Fruit fly (Drosophila melanogaster): ENCODE measurements around the gene CG34175.

CG34175 gene

DNA sequence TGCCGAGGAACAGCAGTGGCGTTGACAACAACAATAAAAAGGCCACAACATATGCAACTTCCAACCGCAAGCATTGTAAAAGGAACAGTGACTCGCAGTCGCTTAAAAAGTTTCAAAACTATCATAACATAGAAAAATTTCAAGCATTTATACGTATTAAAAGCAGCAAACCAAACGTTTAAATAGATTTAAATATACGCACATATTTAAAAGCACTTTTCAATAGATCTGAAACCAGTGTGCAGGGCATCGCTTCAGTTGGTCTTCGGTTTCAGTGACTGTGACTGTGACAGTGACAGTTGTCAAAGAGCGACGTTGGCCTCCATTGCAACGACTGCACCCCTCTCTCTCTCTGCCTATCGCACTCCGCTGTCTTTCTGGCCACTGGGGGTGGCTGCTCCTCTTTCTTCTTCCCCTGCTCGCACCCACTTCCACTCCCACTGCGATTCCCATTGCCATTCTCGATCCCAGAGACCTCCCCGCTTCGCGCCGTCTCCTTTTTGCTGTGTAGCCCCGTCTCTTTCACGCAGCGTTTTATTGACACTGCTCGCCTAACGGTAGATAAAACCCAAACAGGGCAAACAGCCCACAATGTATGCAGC, 49.6 kb upstream of the CG34175 start:
- peak; percentile 44; the same call in 2 of the 3 replicates for TF ChIP-seq vnd (GFP tag; IDR thresholded peaks at IDR 0.05; ENCODE audit: partially characterized antibody)
- TF ChIP-seq Elba2 (GFP tag; optimal IDR thresholded peaks at IDR 0.05) = no peak
- TF ChIP-seq CG34422 (GFP tag; IDR thresholded peaks at IDR 0.05) = peak; percentile 92
- TF ChIP-seq Oaz (GFP tag; IDR thresholded peaks at IDR 0.05) = peak; percentile 54; the same call in 1 of the 2 replicates
- no peak for TF ChIP-seq CG14965 (GFP tag; optimal IDR thresholded peaks at IDR 0.05; ENCODE audit: borderline replicate concordance)
- 0 out of 2 replicates have a peak, but pooled peaks have one; percentile 13 for TF ChIP-seq CG31224 (GFP tag; IDR thresholded peaks at IDR 0.05)
- TF ChIP-seq ATbp (GFP tag; optimal IDR thresholded peaks at IDR 0.05) = peak; percentile 92
- TF ChIP-seq CG10462 (GFP tag; optimal IDR thresholded peaks at IDR 0.05) = peak; percentile 46
- TF ChIP-seq Dip3 (GFP tag; optimal IDR thresholded peaks at IDR 0.05) = peak; percentile 6
- TF ChIP-seq pb (GFP tag; optimal IDR thresholded peaks at IDR 0.05) = peak; percentile 30
- TF ChIP-seq CG8765 (GFP tag; IDR thresholded peaks at IDR 0.05) = no peak; the same call in 1 of the 2 replicates
- TF ChIP-seq CG17186 (GFP tag; optimal IDR thresholded peaks at IDR 0.05) = peak; percentile 80
- no peak for TF ChIP-seq NK7.1 (GFP tag; optimal IDR thresholded peaks at IDR 0.05)
- TF ChIP-seq CG12236 (GFP tag; optimal IDR thresholded peaks at IDR 0.05) = peak; percentile 42
- TF ChIP-seq CG10147 (GFP tag; optimal IDR thresholded peaks at IDR 0.05) = peak; percentile 1
- TF ChIP-seq Bgb (GFP tag; IDR thresholded peaks at IDR 0.05; ENCODE audit: partially characterized antibody) = peak; percentile 39; the same call in 1 of the 2 replicates
- peak; percentile 91 for TF ChIP-seq CG2712 (tag; optimal IDR thresholded peaks at IDR 0.05)
- TF ChIP-seq CG2889 (GFP tag; IDR thresholded peaks at IDR 0.05) = peak; percentile 72; the same call in 1 of the 3 replicates
- TF ChIP-seq CG2678 (tag; optimal IDR thresholded peaks at IDR 0.05) = peak; percentile 87
- TF ChIP-seq CG14014 (GFP tag; IDR thresholded peaks at IDR 0.05) = peak; percentile 73; the same call in 1 of the 2 replicates
- peak; percentile 49; the same call in 1 of the 2 replicates for TF ChIP-seq Rfx (GFP tag; IDR thresholded peaks at IDR 0.05)
- TF ChIP-seq CG3407 (GFP tag; optimal IDR thresholded peaks at IDR 0.05) = peak; percentile 86
- peak; percentile 51 for TF ChIP-seq CG18476 (GFP tag; optimal IDR thresholded peaks at IDR 0.05)
- TF ChIP-seq Atf-2 (GFP tag; optimal IDR thresholded peaks at IDR 0.05) = peak; percentile 63
- no peak for TF ChIP-seq fru (optimal IDR thresholded peaks at IDR 0.05)
- no peak for TF ChIP-seq Fer1 (GFP tag; optimal IDR thresholded peaks at IDR 0.05)
- TF ChIP-seq Hmx (GFP tag; optimal IDR thresholded peaks at IDR 0.05) = no peak
- no peak; the same call in 1 of the 2 replicates for TF ChIP-seq CG16779 (GFP tag; IDR thresholded peaks at IDR 0.05)
- TF ChIP-seq phol (tag; optimal IDR thresholded peaks at IDR 0.05) = peak; percentile 89
- peak; percentile 51 for TF ChIP-seq CG1647 (GFP tag; optimal IDR thresholded peaks at IDR 0.05)
- TF ChIP-seq zfh1 (GFP tag; IDR thresholded peaks at IDR 0.05) = peak; percentile 92
- peak; percentile 50 for TF ChIP-seq Jarid2 (GFP tag; optimal IDR thresholded peaks at IDR 0.05)
- peak; percentile 48 for TF ChIP-seq MTF-1 (GFP tag; optimal IDR thresholded peaks at IDR 0.05; ENCODE audit: borderline replicate concordance)
- TF ChIP-seq pfk (GFP tag; optimal IDR thresholded peaks at IDR 0.05) = no peak
- TF ChIP-seq fd64A (GFP tag; optimal IDR thresholded peaks at IDR 0.05) = peak; percentile 70
- TF ChIP-seq otp (GFP tag; IDR thresholded peaks at IDR 0.05) = peak; percentile 93
- peak; percentile 92 for TF ChIP-seq CG14441 (GFP tag; IDR thresholded peaks at IDR 0.05)
- TF ChIP-seq Meics (GFP tag; optimal IDR thresholded peaks at IDR 0.05) = peak; percentile 50
- TF ChIP-seq lov (optimal IDR thresholded peaks at IDR 0.05) = no peak
- TF ChIP-seq lov (GFP tag; IDR thresholded peaks at IDR 0.05) = peak; percentile 94
- TF ChIP-seq CG6272 (GFP tag; IDR thresholded peaks at IDR 0.05) = peak; percentile 75
- TF ChIP-seq CG8944 (GFP tag; optimal IDR thresholded peaks at IDR 0.05) = peak; percentile 60
- no peak for TF ChIP-seq CG13287 (GFP tag; IDR thresholded peaks at IDR 0.05; ENCODE audit: partially characterized antibody)
- TF ChIP-seq CG17612 (GFP tag; IDR thresholded peaks at IDR 0.05) = no peak
- TF ChIP-seq org-1 (GFP tag; optimal IDR thresholded peaks at IDR 0.05) = peak; percentile 73
- TF ChIP-seq CG13775 (GFP tag; optimal IDR thresholded peaks at IDR 0.05) = peak; percentile 5
- TF ChIP-seq CG15479 (GFP tag; optimal IDR thresholded peaks at IDR 0.05) = no peak
- peak; percentile 92 for TF ChIP-seq CG32772 (GFP tag; IDR thresholded peaks at IDR 0.05)
- peak in 1 of 2 experiments; percentile 88 for TF ChIP-seq eve (GFP tag; optimal IDR thresholded peaks at IDR 0.05)
- peak; percentile 56 for TF ChIP-seq dmrt11E (tag; optimal IDR thresholded peaks at IDR 0.05)
